Fruit fly (Drosophila melanogaster): ENCODE measurements around the gene Fer2LCH.

- no peak for TF ChIP-seq usp (GFP tag; optimal IDR thresholded peaks at IDR 0.05)
- no peak for TF ChIP-seq EcR (GFP tag; optimal IDR thresholded peaks at IDR 0.05)
- no peak for TF ChIP-seq pan (optimal IDR thresholded peaks at IDR 0.05)
- TF ChIP-seq CG8478 (optimal IDR thresholded peaks at IDR 0.05), result no peak
- no peak for TF ChIP-seq psq (optimal IDR thresholded peaks at IDR 0.05)
- TF ChIP-seq Dll (optimal IDR thresholded peaks at IDR 0.05), result no peak
Measured at dm6 chr3R:30416765-30417274, 29.2 kb downstream of the Fer2LCH start.

Measured in whole organism.